Worm (Caenorhabditis elegans) whole organism, L4 larva: ENCODE data around the gene scl-1.

ENCODE experiments used
- ceh-62 ChIP-seq: sonication (generic microtip); optimal IDR thresholded peaks from 2 replicates; lab custom pipeline; 2017; ENCODE audit warnings: missing biosample characterization, missing genetic modification characterization
- dpl-1 ChIP-seq: fragments of 150-350 bp; optimal IDR thresholded peaks from 2 replicates; lab custom pipeline; 2014; ENCODE audit warnings: missing biosample characterization, missing genetic modification reagents, missing genetic modification characterization
- unc-39 ChIP-seq: sonication (generic microtip); optimal IDR thresholded peaks from 2 replicates; lab custom pipeline; 2017; ENCODE audit warnings: missing biosample characterization, missing genetic modification characterization

DNA sequence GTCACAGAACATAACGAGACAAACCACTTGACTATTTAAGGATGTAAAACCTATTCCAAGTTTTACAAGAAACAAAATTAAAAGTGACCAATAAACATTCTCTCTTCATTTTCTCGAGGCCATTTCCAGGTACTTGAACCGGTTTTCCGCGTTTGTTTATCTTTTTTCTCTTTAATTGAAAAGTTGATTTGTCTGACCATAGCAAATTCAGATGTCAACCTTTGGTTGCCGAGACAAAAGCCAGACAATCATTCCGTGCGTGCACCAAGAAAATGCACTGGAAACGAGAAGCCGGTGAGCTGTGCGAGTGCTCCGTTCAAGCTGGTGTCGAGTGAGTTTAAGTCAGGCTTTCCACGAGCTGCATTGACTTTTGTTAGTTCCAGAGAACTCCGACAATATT, 26.0 kb downstream of the scl-1 start:
- TF ChIP-seq ceh-62 (tag; lab: Kevin White, UChicago) (no peak), unc-39 (tag; lab: Kevin White, UChicago) (no peak), dpl-1 (GFP tag; lab: Kevin White, UChicago) (no peak)
